Worm (Caenorhabditis elegans) whole organism, early embryonic: ENCODE data around the gene C07B5.6.

ENCODE experiments used
- B0310.2 ChIP-seq: sonication (generic microtip); optimal IDR thresholded peaks from 2 replicates; lab custom pipeline; 2016; ENCODE audit warnings: mild to moderate bottlenecking, missing genetic modification characterization, missing compliant biosample characterization
- F13C5.2 ChIP-seq: sonication (generic microtip); optimal IDR thresholded peaks from 2 replicates; lab custom pipeline; 2017; ENCODE audit warnings: mild to moderate bottlenecking, missing genetic modification characterization, inconsistent platforms, missing compliant biosample characterization
- aly-1 ChIP-seq: sonication (generic microtip); optimal IDR thresholded peaks from 2 replicates; lab custom pipeline; 2016; ENCODE audit warnings: missing genetic modification characterization, missing compliant biosample characterization
- ama-1 ChIP-seq: fragments of 150-350 bp; optimal IDR thresholded peaks from 2 replicates; lab custom pipeline; 2014
- ceh-13 ChIP-seq: fragments of 200-800 bp; sonication (Bioruptor generic); optimal IDR thresholded peaks from 2 replicates; lab custom pipeline; 2018; ENCODE audit warnings: mild to moderate bottlenecking, missing genetic modification characterization, missing compliant biosample characterization
- ceh-36 ChIP-seq: sonication (generic microtip); optimal IDR thresholded peaks from 2 replicates; lab custom pipeline; 2016; ENCODE audit warnings: missing genetic modification characterization, inconsistent platforms, missing compliant biosample characterization
- ets-7 ChIP-seq: sonication (generic microtip); optimal IDR thresholded peaks from 2 replicates; lab custom pipeline; 2016; ENCODE audit warnings: missing genotype, missing genetic modification characterization, missing compliant biosample characterization
- flt-1 ChIP-seq: fragments of 200-800 bp; sonication (Bioruptor generic); IDR thresholded peaks from 2 replicates; pipeline ENCODE4 v1.3.6; 2022; ENCODE audit warnings: missing genetic modification characterization, missing compliant biosample characterization
- hmbx-1 ChIP-seq: sonication (generic microtip); optimal IDR thresholded peaks from 2 replicates; lab custom pipeline; 2016; ENCODE audit warnings: mild to moderate bottlenecking, missing genetic modification characterization, missing compliant biosample characterization
- hmg-4 ChIP-seq: fragments of 200-800 bp; sonication (Bioruptor generic); optimal IDR thresholded peaks from 2 replicates; lab custom pipeline; 2018; ENCODE audit warnings: mild to moderate bottlenecking, missing genetic modification characterization, missing compliant biosample characterization
- hnd-1 ChIP-seq: sonication (generic microtip); optimal IDR thresholded peaks from 2 replicates; lab custom pipeline; 2016; ENCODE audit warnings: missing genetic modification characterization, missing compliant biosample characterization
- pes-1 ChIP-seq: fragments of 200-800 bp; sonication (Bioruptor generic); IDR thresholded peaks from 2 replicates; pipeline ENCODE4 v1.3.6; 2022; ENCODE audit warnings: missing genetic modification reagents, missing genetic modification characterization, missing compliant biosample characterization
- scrt-1 ChIP-seq: fragments of 200-800 bp; sonication (Bioruptor generic); IDR thresholded peaks from 2 replicates; pipeline ENCODE4 v1.3.6; 2022; ENCODE audit warnings: missing genetic modification characterization, missing compliant biosample characterization
- sea-1 ChIP-seq: fragments of 200-800 bp; sonication (Bioruptor generic); conservative IDR thresholded peaks from 2 replicates; pipeline ENCODE4 v1.3.6; 2022; ENCODE audit warnings: missing genetic modification characterization, missing compliant biosample characterization
- tbx-11 ChIP-seq: fragments of 200-800 bp; sonication (Bioruptor generic); IDR thresholded peaks from 2 replicates; pipeline ENCODE4 v1.3.6; 2022; ENCODE audit warnings: missing genetic modification characterization, missing compliant biosample characterization
- tbx-37 ChIP-seq: fragments of 200-800 bp; sonication (Bioruptor generic); conservative IDR thresholded peaks from 2 replicates; pipeline ENCODE4 v1.3.6; 2022; ENCODE audit warnings: missing genetic modification reagents, missing genetic modification characterization, missing compliant biosample characterization
- tra-4 ChIP-seq: sonication (generic microtip); optimal IDR thresholded peaks from 2 replicates; lab custom pipeline; 2017; ENCODE audit warnings: missing genetic modification characterization, missing compliant biosample characterization

The C07B5.6 gene

DNA sequence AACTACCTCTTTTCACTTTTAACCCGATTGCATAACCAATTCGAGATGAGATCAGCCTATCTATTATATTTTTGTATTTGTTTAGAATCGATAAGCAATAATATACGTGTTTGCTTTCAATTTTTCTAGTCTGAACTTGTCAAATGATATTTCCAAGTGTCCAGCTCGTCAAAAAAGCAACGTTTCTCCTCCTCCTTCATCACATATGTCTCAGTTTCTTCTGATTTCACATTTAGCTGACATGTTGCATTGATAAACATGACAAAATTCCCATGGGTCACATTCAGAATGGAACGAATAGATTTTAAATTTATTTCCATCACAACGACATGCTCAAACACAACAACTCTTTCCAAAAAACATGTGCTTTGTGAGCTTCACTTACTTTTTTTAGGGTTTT is 19.5 kb upstream of the C07B5.6 start:
- TF ChIP-seq sea-1 (GFP tag; lab: Robert Waterston, UW) (no peak), F13C5.2 (tag; lab: Kevin White, UChicago) (no peak), tra-4 (no peak), flt-1 (GFP tag; lab: Robert Waterston, UW) (no peak), ama-1 (lab: Kevin White, UChicago) (no peak), tbx-37 (GFP tag; lab: Robert Waterston, UW) (no peak), scrt-1 (GFP tag; lab: Robert Waterston, UW) (no peak), hmg-4 (no peak)

DNA sequence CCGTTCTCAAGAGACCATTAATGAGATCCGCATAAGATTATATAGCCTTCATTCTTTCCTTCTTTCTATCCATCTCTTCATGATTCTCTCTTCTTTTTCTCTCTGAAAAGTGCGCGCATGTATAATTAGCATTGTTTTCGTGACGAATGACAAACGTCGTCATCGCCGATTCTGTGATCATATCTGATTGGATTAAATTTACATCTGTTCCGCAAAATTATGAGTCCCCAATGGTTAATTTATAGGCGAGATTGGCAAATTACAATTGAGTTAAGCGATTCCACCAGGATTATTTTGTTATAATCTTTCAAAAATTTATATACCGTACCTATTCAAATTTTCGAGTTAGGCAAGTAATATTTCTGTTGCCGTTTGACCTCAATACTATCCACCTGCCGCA is 14.6 kb upstream of the C07B5.6 start:
- TF ChIP-seq tbx-37 (GFP tag; lab: Robert Waterston, UW): no peak
- no peak for TF ChIP-seq F13C5.2 (tag; lab: Kevin White, UChicago)
- TF ChIP-seq hnd-1 (tag; lab: Kevin White, UChicago): no peak
- no peak for TF ChIP-seq scrt-1 (GFP tag; lab: Robert Waterston, UW)
- TF ChIP-seq ets-7 (tag; lab: Kevin White, UChicago): no peak
- TF ChIP-seq sea-1 (GFP tag; lab: Robert Waterston, UW): no peak
- no peak for TF ChIP-seq B0310.2
- TF ChIP-seq pes-1 (GFP tag; lab: Robert Waterston, UW): no peak
- TF ChIP-seq tbx-11 (GFP tag; lab: Robert Waterston, UW): no peak
- no peak for TF ChIP-seq ceh-36 (tag; lab: Kevin White, UChicago)
- TF ChIP-seq ama-1 (lab: Kevin White, UChicago): no peak
- TF ChIP-seq ceh-13: no peak
- no peak for TF ChIP-seq hmbx-1 (tag; lab: Kevin White, UChicago)

DNA sequence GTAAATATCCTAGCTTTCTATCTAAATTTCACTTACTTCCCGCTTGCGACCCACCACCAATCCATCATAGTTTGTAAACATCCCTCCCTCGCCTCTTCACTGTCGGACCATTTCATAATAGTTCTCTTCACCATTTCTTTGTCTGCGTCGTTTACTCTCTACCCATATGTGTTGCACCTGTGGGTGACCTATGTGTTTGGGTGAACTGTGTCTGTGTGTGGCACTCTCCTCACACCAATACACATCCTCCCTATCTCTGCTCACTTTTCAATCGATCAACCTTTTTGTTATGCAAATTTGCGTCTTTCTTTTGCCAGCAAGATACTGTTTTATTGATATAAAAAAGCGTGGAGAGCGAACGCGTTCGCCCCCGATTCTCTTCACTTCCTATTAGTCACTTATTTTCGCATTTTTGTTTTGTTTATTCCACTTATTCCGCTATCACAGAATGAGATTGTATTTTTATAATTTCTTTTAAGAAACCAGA is 13.9 kb upstream of the C07B5.6 start:
- TF ChIP-seq pes-1 (GFP tag; lab: Robert Waterston, UW) (no peak), ets-7 (tag; lab: Kevin White, UChicago) (no peak), aly-1 (tag; lab: Kevin White, UChicago) (no peak), ama-1 (lab: Kevin White, UChicago) (no peak), hmg-4 (peak; percentile 4), ceh-36 (tag; lab: Kevin White, UChicago) (no peak), hmbx-1 (tag; lab: Kevin White, UChicago) (no peak), hnd-1 (tag; lab: Kevin White, UChicago) (no peak), sea-1 (GFP tag; lab: Robert Waterston, UW) (no peak), F13C5.2 (tag; lab: Kevin White, UChicago) (no peak), flt-1 (GFP tag; lab: Robert Waterston, UW) (no peak), scrt-1 (GFP tag; lab: Robert Waterston, UW) (peak; percentile 44; the same call in 1 of the 2 replicates)

ce11 chrX:9506341-9506740 is 12.5 kb upstream of the C07B5.6 start:
- no peak for TF ChIP-seq sea-1 (GFP tag; lab: Robert Waterston, UW)

DNA sequence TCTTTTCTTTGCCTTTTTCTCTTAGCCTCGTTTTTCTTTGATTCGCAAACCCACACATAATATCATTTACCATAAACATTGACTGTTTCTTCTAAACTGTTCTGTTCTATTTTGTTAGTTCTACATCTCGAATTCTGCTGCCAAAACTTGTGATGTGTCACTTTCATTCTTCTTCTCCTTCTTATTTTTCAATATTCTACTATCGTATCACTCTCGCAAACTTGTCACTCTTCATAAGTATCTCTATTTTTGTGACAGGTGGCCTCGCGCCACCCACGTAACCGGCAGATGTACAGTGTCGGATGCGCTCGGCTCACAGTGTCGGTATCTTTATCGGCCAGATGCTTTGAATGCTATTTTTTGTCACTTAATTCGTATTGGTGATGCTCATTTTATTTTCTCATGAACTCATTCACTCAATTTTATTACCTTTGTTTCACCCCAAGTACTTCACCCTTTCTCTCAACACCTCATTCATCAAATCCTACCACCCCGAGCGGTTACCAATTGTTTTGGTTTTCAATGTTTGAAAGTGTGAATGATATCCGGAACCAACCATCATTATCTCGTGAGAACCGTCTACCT is 10.3 kb upstream of the C07B5.6 start:
- TF ChIP-seq tbx-37 (GFP tag; lab: Robert Waterston, UW) (no peak), F13C5.2 (tag; lab: Kevin White, UChicago) (no peak), tbx-11 (GFP tag; lab: Robert Waterston, UW) (no peak), hmg-4 (no peak), hnd-1 (tag; lab: Kevin White, UChicago) (no peak), aly-1 (tag; lab: Kevin White, UChicago) (no peak), hmbx-1 (tag; lab: Kevin White, UChicago) (no peak), flt-1 (GFP tag; lab: Robert Waterston, UW) (no peak), scrt-1 (GFP tag; lab: Robert Waterston, UW) (no peak), ets-7 (tag; lab: Kevin White, UChicago) (no peak), sea-1 (GFP tag; lab: Robert Waterston, UW) (no peak), ama-1 (lab: Kevin White, UChicago) (no peak), pes-1 (GFP tag; lab: Robert Waterston, UW) (no peak)

- TF ChIP-seq tbx-11 (GFP tag; lab: Robert Waterston, UW) (no peak), hnd-1 (tag; lab: Kevin White, UChicago) (no peak), pes-1 (GFP tag; lab: Robert Waterston, UW) (no peak), B0310.2 (no peak), aly-1 (tag; lab: Kevin White, UChicago) (no peak), sea-1 (GFP tag; lab: Robert Waterston, UW) (no peak), F13C5.2 (tag; lab: Kevin White, UChicago) (no peak), hmbx-1 (tag; lab: Kevin White, UChicago) (no peak), flt-1 (GFP tag; lab: Robert Waterston, UW) (no peak)
These were observed 9.3 kb upstream of the C07B5.6 start for ce11 chrX:9509516-9509915.

- no peak for TF ChIP-seq hmbx-1 (tag; lab: Kevin White, UChicago)
- no peak for TF ChIP-seq pes-1 (GFP tag; lab: Robert Waterston, UW)
- no peak for TF ChIP-seq tbx-11 (GFP tag; lab: Robert Waterston, UW)
- TF ChIP-seq tra-4: no peak
- no peak for TF ChIP-seq hmg-4
- no peak for TF ChIP-seq F13C5.2 (tag; lab: Kevin White, UChicago)
- no peak for TF ChIP-seq hnd-1 (tag; lab: Kevin White, UChicago)
These were observed 8.9 kb upstream of the C07B5.6 start for ce11 chrX:9509922-9510321.

DNA sequence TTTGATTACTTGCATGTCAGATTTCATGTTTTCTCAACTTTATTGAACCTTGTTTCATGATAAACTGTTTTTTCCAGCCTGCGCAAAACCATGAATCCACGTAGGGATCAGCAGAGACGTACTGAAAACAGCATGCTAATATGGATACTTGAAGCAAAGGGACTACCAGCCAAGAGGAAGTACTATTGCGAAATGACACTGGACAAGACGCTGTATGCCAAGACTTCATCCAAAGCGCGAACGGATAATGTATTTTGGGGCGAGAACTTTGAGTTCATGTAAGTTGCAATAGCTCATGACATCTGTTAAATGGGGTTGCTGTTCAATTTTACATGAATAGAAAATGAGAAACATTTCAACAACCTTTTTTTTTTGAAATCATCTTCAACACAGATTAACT is 8.4 kb upstream of the C07B5.6 start:
- TF ChIP-seq ets-7 (tag; lab: Kevin White, UChicago) (no peak), tbx-37 (GFP tag; lab: Robert Waterston, UW) (no peak), hmbx-1 (tag; lab: Kevin White, UChicago) (no peak), ceh-36 (tag; lab: Kevin White, UChicago) (no peak), scrt-1 (GFP tag; lab: Robert Waterston, UW) (no peak), hnd-1 (tag; lab: Kevin White, UChicago) (no peak)
